Worm (Caenorhabditis elegans) whole organism, early embryonic: Measurements from ENCODE around the gene Y26E6A.2.

ENCODE experiments used
- B0310.2 ChIP-seq: sonication (generic microtip); optimal IDR thresholded peaks from 2 replicates; lab custom pipeline; 2016; ENCODE audit warnings: mild to moderate bottlenecking, missing genetic modification characterization, missing compliant biosample characterization
- F13C5.2 ChIP-seq: sonication (generic microtip); optimal IDR thresholded peaks from 2 replicates; lab custom pipeline; 2017; ENCODE audit warnings: mild to moderate bottlenecking, missing genetic modification characterization, inconsistent platforms, missing compliant biosample characterization
- ama-1 ChIP-seq: fragments of 150-350 bp; optimal IDR thresholded peaks from 2 replicates; lab custom pipeline; 2014
- ceh-13 ChIP-seq: fragments of 200-800 bp; sonication (Bioruptor generic); optimal IDR thresholded peaks from 2 replicates; lab custom pipeline; 2018; ENCODE audit warnings: mild to moderate bottlenecking, missing genetic modification characterization, missing compliant biosample characterization
- ets-7 ChIP-seq: sonication (generic microtip); optimal IDR thresholded peaks from 2 replicates; lab custom pipeline; 2016; ENCODE audit warnings: missing genotype, missing genetic modification characterization, missing compliant biosample characterization
- hmbx-1 ChIP-seq: sonication (generic microtip); optimal IDR thresholded peaks from 2 replicates; lab custom pipeline; 2016; ENCODE audit warnings: mild to moderate bottlenecking, missing genetic modification characterization, missing compliant biosample characterization
- hmg-4 ChIP-seq: fragments of 200-800 bp; sonication (Bioruptor generic); optimal IDR thresholded peaks from 2 replicates; lab custom pipeline; 2018; ENCODE audit warnings: mild to moderate bottlenecking, missing genetic modification characterization, missing compliant biosample characterization
- pes-1 ChIP-seq: fragments of 200-800 bp; sonication (Bioruptor generic); IDR thresholded peaks from 2 replicates; pipeline ENCODE4 v1.3.6; 2022; ENCODE audit warnings: missing genetic modification reagents, missing genetic modification characterization, missing compliant biosample characterization
- scrt-1 ChIP-seq: fragments of 200-800 bp; sonication (Bioruptor generic); IDR thresholded peaks from 2 replicates; pipeline ENCODE4 v1.3.6; 2022; ENCODE audit warnings: missing genetic modification characterization, missing compliant biosample characterization
- sea-1 ChIP-seq: fragments of 200-800 bp; sonication (Bioruptor generic); conservative IDR thresholded peaks from 2 replicates; pipeline ENCODE4 v1.3.6; 2022; ENCODE audit warnings: missing genetic modification characterization, missing compliant biosample characterization
- tbx-37 ChIP-seq: fragments of 200-800 bp; sonication (Bioruptor generic); conservative IDR thresholded peaks from 2 replicates; pipeline ENCODE4 v1.3.6; 2022; ENCODE audit warnings: missing genetic modification reagents, missing genetic modification characterization, missing compliant biosample characterization
- tra-4 ChIP-seq: sonication (generic microtip); optimal IDR thresholded peaks from 2 replicates; lab custom pipeline; 2017; ENCODE audit warnings: missing genetic modification characterization, missing compliant biosample characterization

DNA sequence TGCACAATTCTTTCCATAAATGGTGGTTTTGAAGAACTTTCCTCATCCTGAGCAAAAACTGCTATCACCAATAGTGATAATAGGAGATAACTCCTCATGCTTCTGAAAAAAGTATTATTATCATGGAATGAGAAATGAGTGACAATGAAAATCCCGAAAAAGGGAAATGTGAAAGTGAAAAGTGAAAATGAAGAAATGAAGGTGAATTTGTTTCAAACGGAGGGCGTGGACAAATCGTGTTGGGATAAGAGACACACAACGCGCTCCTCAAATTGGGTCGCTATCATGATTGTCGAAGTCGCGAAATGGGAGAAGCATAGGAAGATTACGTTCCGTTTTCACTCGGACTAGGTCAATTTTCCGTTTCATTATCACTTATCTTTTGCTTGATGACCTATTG is 50.0 kb downstream of the Y26E6A.2 start, which contains the start of gene M03B6.3:
- no peak for TF ChIP-seq scrt-1
- no peak for TF ChIP-seq tbx-37 (GFP tag; lab: Robert Waterston, UW)
- TF ChIP-seq ama-1 (lab: Kevin White, UChicago): no peak
- no peak for TF ChIP-seq pes-1 (GFP tag; lab: Robert Waterston, UW)
- no peak for TF ChIP-seq sea-1 (GFP tag; lab: Robert Waterston, UW)
- no peak for TF ChIP-seq ceh-13 (GFP tag; lab: Kevin White, UChicago)
- no peak for TF ChIP-seq F13C5.2
- no peak for TF ChIP-seq tra-4 (tag; lab: Kevin White, UChicago)
- no peak for TF ChIP-seq hmg-4 (GFP tag; lab: Kevin White, UChicago)
- no peak for TF ChIP-seq B0310.2 (tag; lab: Kevin White, UChicago)
- no peak for TF ChIP-seq hmbx-1 (tag; lab: Kevin White, UChicago)
- no peak for TF ChIP-seq ets-7 (tag; lab: Kevin White, UChicago)
